Worm (Caenorhabditis elegans) whole organism, L4/young adult: ENCODE results near the gene F23H12.3.

ENCODE experiments used
- W03F9.2 ChIP-seq: fragments of 150-350 bp; optimal IDR thresholded peaks from 2 replicates; lab custom pipeline; 2014; ENCODE audit warnings: missing biosample characterization, missing genetic modification characterization
- him-1 ChIP-seq: sonication (generic microtip); optimal IDR thresholded peaks from 2 replicates; lab custom pipeline; 2016; ENCODE audit warnings: missing genotype, missing genetic modification reagents, missing genetic modification characterization, missing compliant biosample characterization

- TF ChIP-seq him-1 (no peak), W03F9.2 (tag; lab: Kevin White, UChicago) (no peak)
These were observed 15.8 kb upstream of the F23H12.3 start for ce11 chrV:12329173-12329572.
